Worm (Caenorhabditis elegans) whole organism, early embryonic: ENCODE results near the gene glo-1.

Experiments
- B0310.2 ChIP-seq: sonication (generic microtip); optimal IDR thresholded peaks from 2 replicates; lab custom pipeline; 2016; ENCODE audit warnings: mild to moderate bottlenecking, missing genetic modification characterization, missing compliant biosample characterization
- ama-1 ChIP-seq: fragments of 150-350 bp; optimal IDR thresholded peaks from 2 replicates; lab custom pipeline; 2014
- ceh-13 ChIP-seq: fragments of 200-800 bp; sonication (Bioruptor generic); optimal IDR thresholded peaks from 2 replicates; lab custom pipeline; 2018; ENCODE audit warnings: mild to moderate bottlenecking, missing genetic modification characterization, missing compliant biosample characterization
- ceh-36 ChIP-seq: sonication (generic microtip); optimal IDR thresholded peaks from 2 replicates; lab custom pipeline; 2016; ENCODE audit warnings: missing genetic modification characterization, inconsistent platforms, missing compliant biosample characterization
- ets-7 ChIP-seq: sonication (generic microtip); optimal IDR thresholded peaks from 2 replicates; lab custom pipeline; 2016; ENCODE audit warnings: missing genotype, missing genetic modification characterization, missing compliant biosample characterization
- flt-1 ChIP-seq: fragments of 200-800 bp; sonication (Bioruptor generic); IDR thresholded peaks from 2 replicates; pipeline ENCODE4 v1.3.6; 2022; ENCODE audit warnings: missing genetic modification characterization, missing compliant biosample characterization
- hmbx-1 ChIP-seq: sonication (generic microtip); optimal IDR thresholded peaks from 2 replicates; lab custom pipeline; 2016; ENCODE audit warnings: mild to moderate bottlenecking, missing genetic modification characterization, missing compliant biosample characterization
- hnd-1 ChIP-seq: sonication (generic microtip); optimal IDR thresholded peaks from 2 replicates; lab custom pipeline; 2016; ENCODE audit warnings: missing genetic modification characterization, missing compliant biosample characterization
- sea-1 ChIP-seq: fragments of 200-800 bp; sonication (Bioruptor generic); conservative IDR thresholded peaks from 2 replicates; pipeline ENCODE4 v1.3.6; 2022; ENCODE audit warnings: missing genetic modification characterization, missing compliant biosample characterization
- tbx-11 ChIP-seq: fragments of 200-800 bp; sonication (Bioruptor generic); IDR thresholded peaks from 2 replicates; pipeline ENCODE4 v1.3.6; 2022; ENCODE audit warnings: missing genetic modification characterization, missing compliant biosample characterization
- tbx-37 ChIP-seq: fragments of 200-800 bp; sonication (Bioruptor generic); conservative IDR thresholded peaks from 2 replicates; pipeline ENCODE4 v1.3.6; 2022; ENCODE audit warnings: missing genetic modification reagents, missing genetic modification characterization, missing compliant biosample characterization

DNA sequence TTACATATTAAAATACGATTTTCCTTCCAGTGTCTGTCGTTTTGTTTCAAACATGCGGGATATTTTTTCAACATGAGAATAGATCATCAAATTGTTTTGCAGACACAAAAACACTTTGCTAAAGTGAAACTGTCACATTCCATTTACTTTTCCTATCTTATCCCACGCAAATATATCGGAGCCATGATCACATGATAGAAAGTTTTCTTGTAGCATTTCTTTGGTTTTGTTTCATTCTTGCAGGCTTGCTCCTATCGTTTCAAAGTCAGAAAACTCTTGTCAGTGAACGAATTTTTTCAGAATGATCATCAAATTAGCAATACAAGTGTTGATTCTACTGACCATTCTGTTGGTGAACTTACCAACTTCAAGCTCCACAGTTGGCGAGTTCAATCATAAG lies 39.2 kb upstream of the glo-1 start, which contains the start of gene C17G1.2:
- TF ChIP-seq tbx-11 (GFP tag; lab: Robert Waterston, UW) (no peak), ama-1 (no peak), hmbx-1 (tag; lab: Kevin White, UChicago) (no peak), ets-7 (tag; lab: Kevin White, UChicago) (no peak), B0310.2 (no peak), ceh-13 (GFP tag; lab: Kevin White, UChicago) (no peak), flt-1 (no peak), ceh-36 (tag; lab: Kevin White, UChicago) (no peak), sea-1 (GFP tag; lab: Robert Waterston, UW) (no peak), hnd-1 (tag; lab: Kevin White, UChicago) (no peak), tbx-37 (GFP tag; lab: Robert Waterston, UW) (no peak)
